Worm (Caenorhabditis elegans) whole organism, midembryonic: ENCODE results near the gene syx-18.

Experiments used
- T22C8.4 ChIP-seq: fragments of 200-800 bp; sonication (Bioruptor generic); IDR thresholded peaks from 2 replicates; pipeline ENCODE4 v1.3.6; 2022; ENCODE audit warnings: missing genetic modification characterization, missing compliant biosample characterization
- flt-1 ChIP-seq: fragments of 200-800 bp; sonication (Bioruptor generic); IDR thresholded peaks from 2 replicates; pipeline ENCODE4 v1.3.6; 2022; ENCODE audit warnings: missing genetic modification characterization, missing compliant biosample characterization
- klf-2 ChIP-seq: fragments of 200-800 bp; sonication (Bioruptor generic); conservative IDR thresholded peaks from 2 replicates; pipeline ENCODE4 v1.3.6; 2022; ENCODE audit warnings: missing genetic modification reagents, missing genetic modification characterization, missing compliant biosample characterization
- med-1 ChIP-seq: sonication (generic microtip); optimal IDR thresholded peaks from 2 replicates; lab custom pipeline; 2017; ENCODE audit warnings: missing genetic modification characterization, mild to moderate bottlenecking, missing compliant biosample characterization, antibody characterized with exemption, missing genetic modification reagents; ENCODE audit not compliant: insufficient read depth
- tab-1 ChIP-seq: fragments of 200-800 bp; sonication (Bioruptor generic); IDR thresholded peaks from 2 replicates; pipeline ENCODE4 v1.3.6; 2022; ENCODE audit warnings: missing genetic modification characterization, missing compliant biosample characterization
- ztf-23 ChIP-seq: fragments of 200-800 bp; sonication (Bioruptor generic); IDR thresholded peaks from 2 replicates; pipeline ENCODE4 v1.3.6; 2022; ENCODE audit warnings: missing genetic modification reagents, missing genetic modification characterization, missing compliant biosample characterization

ce11 chrV:6662505-6662904 is 7.3 kb upstream of the syx-18 start:
- TF ChIP-seq T22C8.4 (GFP tag; lab: Robert Waterston, UW) (no peak), ztf-23 (no peak), flt-1 (GFP tag; lab: Robert Waterston, UW) (no peak), tab-1 (GFP tag; lab: Robert Waterston, UW) (no peak), klf-2 (no peak), med-1 (no peak)
